Fruit fly (Drosophila melanogaster): ENCODE results near the gene cyc.

The cyc gene

dm6 chr3L:19790929-19791687 is 24.6 kb downstream of the cyc start:
- TF ChIP-seq NC2α (GFP tag; optimal IDR thresholded peaks at IDR 0.05) (peak; percentile 6), CG18262 (tag; optimal IDR thresholded peaks at IDR 0.05) (peak; percentile 77), ac (GFP tag; optimal IDR thresholded peaks at IDR 0.05) (no peak), sqz (GFP tag; optimal IDR thresholded peaks at IDR 0.05) (no peak), Ptx1 (GFP tag; IDR thresholded peaks at IDR 0.05) (peak; percentile 61), CG32532 (GFP tag; IDR thresholded peaks at IDR 0.05) (peak; percentile 37; the same call in 1 of the 2 replicates), emc (GFP tag; optimal IDR thresholded peaks at IDR 0.05) (no peak), tup (GFP tag; optimal IDR thresholded peaks at IDR 0.05) (peak; percentile 47), Hey (tag; optimal IDR thresholded peaks at IDR 0.05) (no peak), CG9609 (GFP tag; optimal IDR thresholded peaks at IDR 0.05) (peak; percentile 42), stwl (tag; optimal IDR thresholded peaks at IDR 0.05) (no peak), amos (GFP tag; IDR thresholded peaks at IDR 0.05; ENCODE audit: partially characterized antibody) (no peak; the same call in 1 of the 2 replicates), CG33213 (GFP tag; optimal IDR thresholded peaks at IDR 0.05) (no peak), CG10979 (tag; optimal IDR thresholded peaks at IDR 0.05) (peak; percentile 69), da (GFP tag; optimal IDR thresholded peaks at IDR 0.05) (no peak), CG8089 (GFP tag; optimal IDR thresholded peaks at IDR 0.05) (no peak), CG9727 (GFP tag; optimal IDR thresholded peaks at IDR 0.05) (peak; percentile 68), sens (GFP tag) (peak; percentile 90), bowl (GFP tag; IDR thresholded peaks at IDR 0.05) (no peak), CG17912 (GFP tag; optimal IDR thresholded peaks at IDR 0.05) (no peak), az2 (GFP tag; optimal IDR thresholded peaks at IDR 0.05) (peak; percentile 59), CG14667 (GFP tag; IDR thresholded peaks at IDR 0.05) (no peak), fd3F (GFP tag; optimal IDR thresholded peaks at IDR 0.05) (peak; percentile 49), CG34376 (GFP tag; optimal IDR thresholded peaks at IDR 0.05) (peak; percentile 29), fd96Cb (tag; optimal IDR thresholded peaks at IDR 0.05) (peak; percentile 67), Atf3 (GFP tag; optimal IDR thresholded peaks at IDR 0.05) (peak; percentile 54), abd-A (tag; optimal IDR thresholded peaks at IDR 0.05) (peak; percentile 14), lov (optimal IDR thresholded peaks at IDR 0.05) (no peak), lov (GFP tag; IDR thresholded peaks at IDR 0.05) (no peak), CG17361 (GFP tag; IDR thresholded peaks at IDR 0.05) (peak; percentile 83), slbo (GFP tag; IDR thresholded peaks at IDR 0.05) (peak; percentile 66), ERR (GFP tag; optimal IDR thresholded peaks at IDR 0.05) (no peak), crol (GFP tag; IDR thresholded peaks at IDR 0.05) (no peak), phol (tag; optimal IDR thresholded peaks at IDR 0.05) (peak; percentile 79), Max (GFP tag; optimal IDR thresholded peaks at IDR 0.05) (peak; percentile 68), CG2116 (GFP tag; optimal IDR thresholded peaks at IDR 0.05) (peak; percentile 14), Dip2 (GFP tag; IDR thresholded peaks at IDR 0.05) (no peak), zf30C (GFP tag; optimal IDR thresholded peaks at IDR 0.05) (peak; percentile 75), Side (GFP tag; optimal IDR thresholded peaks at IDR 0.05) (peak; percentile 43), CG8388 (GFP tag; optimal IDR thresholded peaks at IDR 0.05) (peak; percentile 47), CG7987 (GFP tag; optimal IDR thresholded peaks at IDR 0.05) (no peak), CG18619 (GFP tag; optimal IDR thresholded peaks at IDR 0.05) (peak; percentile 58), vvl (GFP tag; IDR thresholded peaks at IDR 0.05) (no peak; the same call in 1 of the 2 replicates), CG14441 (GFP tag; IDR thresholded peaks at IDR 0.05) (no peak), gcm2 (GFP tag; optimal IDR thresholded peaks at IDR 0.05) (peak; percentile 53), hkb (optimal IDR thresholded peaks at IDR 0.05) (no peak), hkb (GFP tag; IDR thresholded peaks at IDR 0.05) (0 out of 2 replicates have a peak, but pooled peaks have one; percentile 23), D (optimal IDR thresholded peaks at IDR 0.05) (no peak), D (GFP tag; optimal IDR thresholded peaks at IDR 0.05) (peak; percentile 66), CG2875 (GFP tag; optimal IDR thresholded peaks at IDR 0.05) (no peak), CG17612 (GFP tag; IDR thresholded peaks at IDR 0.05) (no peak)
